Fruit fly (Drosophila melanogaster) whole organism, embryonic: ENCODE data around the gene CG5611.
A peak's percentile ranks its signal among the peaks of the same experiment; 100 is the strongest.

Experiments used
- CG10979 ChIP-seq: fragments of 200-800 bp; sonication (Bioruptor generic); optimal IDR thresholded peaks from 2 replicates; lab custom pipeline; 2018; ENCODE audit warnings: missing biosample characterization, mild to moderate bottlenecking, missing genetic modification characterization, moderate library complexity
- CG11504 ChIP-seq: fragments of 200-800 bp; sonication (Bioruptor generic); optimal IDR thresholded peaks from 3 replicates; lab custom pipeline; 2019; ENCODE audit warnings: missing biosample characterization, mild to moderate bottlenecking, missing genetic modification characterization, moderate library complexity
- CG11695 ChIP-seq: fragments of 200-800 bp; sonication (Bioruptor generic); IDR thresholded peaks from 3 replicates; pipeline ENCODE4 v1.3.6; 2022; ENCODE audit warnings: missing biosample characterization, missing genetic modification characterization
- CG11696 ChIP-seq: fragments of 200-800 bp; sonication (Bioruptor generic); IDR thresholded peaks from 2 replicates; pipeline ENCODE4 v1.3.6; 2022; ENCODE audit warnings: missing biosample characterization, missing genetic modification characterization
- CG13287 ChIP-seq: fragments of 200-800 bp; sonication (Bioruptor generic); IDR thresholded peaks from 2 replicates; pipeline ENCODE4 v1.3.6; 2022; ENCODE audit warnings: missing biosample characterization, missing genetic modification characterization; ENCODE audit not compliant: partially characterized antibody
- CG14710 ChIP-seq: fragments of 200-800 bp; sonication (Bioruptor generic); optimal IDR thresholded peaks from 3 replicates; lab custom pipeline; 2019; ENCODE audit warnings: missing biosample characterization, mild to moderate bottlenecking, missing genetic modification characterization, moderate library complexity
- CG16813 ChIP-seq: fragments of 200-800 bp; sonication (Bioruptor generic); IDR thresholded peaks from 3 replicates; pipeline ENCODE4 v1.3.6; 2022; ENCODE audit warnings: missing biosample characterization, missing genetic modification characterization; ENCODE audit not compliant: partially characterized antibody
- CG17361 ChIP-seq: fragments of 200-800 bp; sonication (Bioruptor generic); IDR thresholded peaks from 3 replicates; pipeline ENCODE4 v1.3.6; 2022; ENCODE audit warnings: missing biosample characterization, missing genetic modification characterization
- CG2678 ChIP-seq: fragments of 200-800 bp; sonication (Bioruptor generic); optimal IDR thresholded peaks from 3 replicates; lab custom pipeline; 2019; ENCODE audit warnings: missing biosample characterization, mild to moderate bottlenecking, missing genetic modification characterization, moderate library complexity
- CG31224 ChIP-seq: fragments of 200-800 bp; sonication (Bioruptor generic); IDR thresholded peaks from 2 replicates; pipeline ENCODE4 v1.3.6; 2022; ENCODE audit warnings: missing biosample characterization, missing genetic modification characterization
- CG31441 ChIP-seq: fragments of 200-800 bp; sonication (Bioruptor generic); IDR thresholded peaks from 2 replicates; pipeline ENCODE4 v1.3.6; 2022; ENCODE audit warnings: missing biosample characterization, missing genetic modification characterization
- CG3281 ChIP-seq: fragments of 200-800 bp; sonication (Bioruptor generic); optimal IDR thresholded peaks from 3 replicates; lab custom pipeline; 2017; ENCODE audit warnings: missing biosample characterization, mild to moderate bottlenecking, missing genetic modification characterization
- CG3407 ChIP-seq: fragments of 200-800 bp; sonication (Bioruptor generic); optimal IDR thresholded peaks from 2 replicates; lab custom pipeline; 2018; ENCODE audit warnings: missing biosample characterization, mild to moderate bottlenecking, missing genetic modification characterization
- CG3847 ChIP-seq: fragments of 200-800 bp; sonication (Bioruptor generic); IDR thresholded peaks from 2 replicates; pipeline ENCODE4 v1.3.6; 2022; ENCODE audit warnings: missing biosample characterization, missing genetic modification characterization
- CG4424 ChIP-seq: fragments of 200-800 bp; sonication (Bioruptor generic); optimal IDR thresholded peaks from 3 replicates; lab custom pipeline; 2016; ENCODE audit warnings: missing biosample characterization, missing genetic modification characterization
- CG6254 ChIP-seq: fragments of 200-800 bp; sonication (Bioruptor generic); optimal IDR thresholded peaks from 3 replicates; lab custom pipeline; 2017; ENCODE audit warnings: mild to moderate bottlenecking, missing biosample characterization, missing genetic modification reagents, missing genetic modification characterization
- CG7556 ChIP-seq: fragments of 200-800 bp; sonication (Bioruptor generic); optimal IDR thresholded peaks from 2 replicates; lab custom pipeline; 2017; ENCODE audit warnings: missing biosample characterization, mild to moderate bottlenecking, missing genetic modification characterization
- D ChIP-seq, 2 experiments: fragments of 200-800 bp in 1 of 2; fragments of >200 bp in 1 of 2; sonication (Bioruptor generic) in 1 of 2; optimal IDR thresholded peaks; 2 replicates in 1 of 2; 3 replicates in 1 of 2; lab custom pipeline; 2017; ENCODE audit warnings: mild to moderate bottlenecking in 1 of 2, missing biosample characterization in 1 of 2, missing genetic modification characterization in 1 of 2, missing genetic modification reagents in 1 of 2
- Deaf1 ChIP-seq: fragments of 200-800 bp; optimal IDR thresholded peaks from 3 replicates; lab custom pipeline; 2019; ENCODE audit warnings: missing biosample characterization, mild to moderate bottlenecking, missing genetic modification characterization, moderate library complexity
- Dip3 ChIP-seq: fragments of 200-800 bp; sonication (Bioruptor generic); optimal IDR thresholded peaks from 3 replicates; lab custom pipeline; 2016; ENCODE audit warnings: missing biosample characterization, missing genetic modification characterization
- HmgD ChIP-seq: fragments of 200-800 bp; sonication (Bioruptor generic); optimal IDR thresholded peaks from 3 replicates; lab custom pipeline; 2016; ENCODE audit warnings: missing biosample characterization, missing genetic modification characterization
- Hsf ChIP-seq: fragments of 200-800 bp; sonication (Bioruptor generic); optimal IDR thresholded peaks from 3 replicates; lab custom pipeline; 2016; ENCODE audit warnings: missing biosample characterization, missing genetic modification characterization
- Myb ChIP-seq: fragments of 200-800 bp; sonication (Bioruptor generic); optimal IDR thresholded peaks from 2 replicates; lab custom pipeline; 2016; ENCODE audit warnings: missing biosample characterization, missing genetic modification characterization
- Oaz ChIP-seq: fragments of 200-800 bp; sonication (Bioruptor generic); IDR thresholded peaks from 2 replicates; pipeline ENCODE4 v1.3.6; 2022; ENCODE audit warnings: missing biosample characterization, missing genetic modification characterization
- chm ChIP-seq: fragments of 200-800 bp; sonication (Bioruptor generic); IDR thresholded peaks from 2 replicates; pipeline ENCODE4 v1.3.6; 2022; ENCODE audit warnings: missing biosample characterization, missing genetic modification characterization
- croc ChIP-seq: fragments of 200-800 bp; sonication (Bioruptor generic); conservative IDR thresholded peaks from 3 replicates; pipeline ENCODE4 v1.3.6; 2022; ENCODE audit warnings: missing biosample characterization, missing genetic modification characterization
- cwo ChIP-seq: fragments of 200-800 bp; sonication (Bioruptor generic); optimal IDR thresholded peaks from 3 replicates; lab custom pipeline; 2017; ENCODE audit warnings: missing biosample characterization, missing genetic modification characterization, mild to moderate bottlenecking, moderate library complexity, missing genetic modification reagents
- dmrt11E ChIP-seq: fragments of 200-800 bp; sonication (Bioruptor generic); optimal IDR thresholded peaks from 3 replicates; lab custom pipeline; 2018; ENCODE audit warnings: missing biosample characterization, mild to moderate bottlenecking, missing genetic modification characterization, moderate library complexity
- dpn ChIP-seq, 2 experiments: fragments of 200-800 bp; sonication (Bioruptor generic); optimal IDR thresholded peaks; 3 replicates each; lab custom pipeline; 2016; ENCODE audit warnings: missing biosample characterization in 2 of 2, missing genetic modification characterization in 2 of 2
- exex ChIP-seq: fragments of 200-800 bp; sonication (Bioruptor generic); optimal IDR thresholded peaks from 4 replicates; lab custom pipeline; 2018; ENCODE audit warnings: missing biosample characterization, mild to moderate bottlenecking, missing genetic modification characterization, moderate library complexity
- gcm2 ChIP-seq: fragments of 200-800 bp; sonication (Bioruptor generic); optimal IDR thresholded peaks from 2 replicates; lab custom pipeline; 2016; ENCODE audit warnings: missing biosample characterization, missing genetic modification characterization
- gsb ChIP-seq: fragments of 200-800 bp; sonication (Bioruptor generic); IDR thresholded peaks from 2 replicates; pipeline ENCODE4 v1.3.6; 2022; ENCODE audit warnings: missing biosample characterization, missing genetic modification characterization
- ken ChIP-seq: fragments of 200-800 bp; sonication (Bioruptor generic); IDR thresholded peaks from 3 replicates; pipeline ENCODE4 v1.3.6; 2022; ENCODE audit warnings: missing biosample characterization, missing genetic modification characterization
- lab ChIP-seq: fragments of 200-800 bp; sonication (Bioruptor generic); optimal IDR thresholded peaks from 3 replicates; lab custom pipeline; 2017; ENCODE audit warnings: missing biosample characterization, missing genetic modification characterization, mild to moderate bottlenecking, moderate library complexity, missing genetic modification reagents
- nmo ChIP-seq: fragments of 200-800 bp; sonication (Bioruptor generic); optimal IDR thresholded peaks from 2 replicates; lab custom pipeline; 2018; ENCODE audit warnings: missing biosample characterization, mild to moderate bottlenecking, missing genetic modification characterization, moderate library complexity
- pan ChIP-seq, 4 experiments: fragments of >200 bp in 3 of 4; fragments of 200-800 bp in 1 of 4; sonication (Bioruptor generic) in 1 of 4; optimal IDR thresholded peaks in 3 of 4; IDR thresholded peaks in 1 of 4; 2 replicates each; pipeline versions ENCODE4 v1.3.6 to Lab custom; 2017 to 2022; ENCODE audit warnings: missing biosample characterization in 2 of 4, missing genetic modification characterization in 2 of 4, mixed read lengths in 1 of 4
- pho ChIP-seq: fragments of 200-800 bp; sonication (Bioruptor generic); optimal IDR thresholded peaks from 2 replicates; lab custom pipeline; 2016; ENCODE audit warnings: missing biosample characterization, missing genetic modification characterization
- phol ChIP-seq: fragments of 200-800 bp; sonication (Bioruptor generic); optimal IDR thresholded peaks from 3 replicates; lab custom pipeline; 2018; ENCODE audit warnings: missing biosample characterization, mild to moderate bottlenecking, missing genetic modification characterization, moderate library complexity
- sd ChIP-seq: fragments of 200-800 bp; sonication (Bioruptor generic); optimal IDR thresholded peaks from 3 replicates; lab custom pipeline; 2018; ENCODE audit warnings: missing biosample characterization, mild to moderate bottlenecking, missing genetic modification characterization, moderate library complexity
- sens ChIP-seq: fragments of 200-800 bp; sonication (Bioruptor generic); peaks from one replicate; lab custom pipeline; 2016; ENCODE audit warnings: missing biosample characterization, missing genetic modification characterization
- shn ChIP-seq: fragments of 200-800 bp; sonication (Bioruptor generic); optimal IDR thresholded peaks from 3 replicates; lab custom pipeline; 2016; ENCODE audit warnings: missing biosample characterization, missing genetic modification characterization
- slbo ChIP-seq: fragments of 200-800 bp; sonication (Bioruptor generic); IDR thresholded peaks from 2 replicates; pipeline ENCODE4 v1.3.6; 2022; ENCODE audit warnings: missing biosample characterization, missing genetic modification characterization
- slp2 ChIP-seq: fragments of 200-800 bp; sonication (Bioruptor generic); optimal IDR thresholded peaks from 2 replicates; lab custom pipeline; 2016; ENCODE audit warnings: missing biosample characterization, missing genetic modification characterization
- vnd ChIP-seq: fragments of 200-800 bp; sonication (Bioruptor generic); IDR thresholded peaks from 3 replicates; pipeline ENCODE4 v1.3.6; 2022; ENCODE audit warnings: missing biosample characterization, missing genetic modification characterization; ENCODE audit not compliant: partially characterized antibody
- vvl ChIP-seq: fragments of 200-800 bp; sonication (Bioruptor generic); IDR thresholded peaks from 2 replicates; pipeline ENCODE4 v1.3.6; 2022; ENCODE audit warnings: missing biosample characterization, missing genetic modification characterization
- zf30C ChIP-seq: fragments of 200-800 bp; sonication (Bioruptor generic); optimal IDR thresholded peaks from 3 replicates; lab custom pipeline; 2018; ENCODE audit warnings: missing biosample characterization, mild to moderate bottlenecking, missing genetic modification characterization
- zfh1 ChIP-seq: fragments of 200-800 bp; sonication (Bioruptor generic); IDR thresholded peaks from 3 replicates; pipeline ENCODE4 v1.3.6; 2022; ENCODE audit warnings: missing biosample characterization, missing genetic modification characterization
- zfh2 ChIP-seq: fragments of 200-800 bp; sonication (Bioruptor generic); optimal IDR thresholded peaks from 2 replicates; lab custom pipeline; 2016; ENCODE audit warnings: missing biosample characterization, missing genetic modification characterization

Gene CG5611

dm6 chr3R:27604636-27605443 lies 31.0 kb downstream of the CG5611 start:
- TF ChIP-seq Oaz (GFP tag; lab: Robert Waterston, UW) (no peak), CG17361 (GFP tag; lab: Robert Waterston, UW) (peak; percentile 60; the same call in 2 of the 3 replicates), CG7556 (GFP tag; lab: Kevin White, UChicago) (peak; percentile 53), sd (tag; lab: Kevin White, UChicago) (no peak), CG13287 (GFP tag; lab: Robert Waterston, UW) (no peak), pho (peak; percentile 12), Hsf (peak; percentile 47), slp2 (GFP tag; lab: Kevin White, UChicago) (peak; percentile 5), zfh2 (GFP tag; lab: Kevin White, UChicago) (peak; percentile 15), vnd (GFP tag; lab: Robert Waterston, UW) (no peak), Myb (GFP tag; lab: Kevin White, UChicago) (peak; percentile 15), CG6254 (peak; percentile 38), CG16813 (GFP tag; lab: Robert Waterston, UW) (no peak), nmo (GFP tag; lab: Kevin White, UChicago) (peak; percentile 60), exex (tag; lab: Kevin White, UChicago) (peak; percentile 21), CG14710 (tag; lab: Kevin White, UChicago) (peak; percentile 8), CG2678 (tag; lab: Kevin White, UChicago) (peak; percentile 64), CG31441 (GFP tag; lab: Robert Waterston, UW) (peak; percentile 69), HmgD (no peak), zfh1 (0 out of 3 replicates have a peak, but pooled peaks have one; percentile 22), slbo (no peak), phol (tag; lab: Kevin White, UChicago) (peak; percentile 42), sens (GFP tag; lab: Kevin White, UChicago) (peak; percentile 82), CG11504 (tag; lab: Kevin White, UChicago) (peak; percentile 28), chm (GFP tag; lab: Robert Waterston, UW) (no peak), vvl (GFP tag; lab: Robert Waterston, UW) (peak; percentile 50), CG4424 (peak; percentile 40), Dip3 (GFP tag; lab: Kevin White, UChicago) (peak; percentile 21), dpn (GFP tag; optimal IDR thresholded peaks at IDR 0.05; lab: Kevin White, UChicago) (peak in 1 of 2 experiments; percentile 25), cwo (GFP tag; lab: Kevin White, UChicago) (peak; percentile 7), CG11696 (GFP tag; lab: Robert Waterston, UW) (peak; percentile 84), CG3407 (no peak), zf30C (GFP tag; lab: Kevin White, UChicago) (no peak), CG3847 (no peak), shn (peak; percentile 2), CG3281 (GFP tag; lab: Kevin White, UChicago) (peak; percentile 1), CG31224 (GFP tag; lab: Robert Waterston, UW) (no peak), lab (peak; percentile 31), gsb (GFP tag; lab: Robert Waterston, UW) (no peak), croc (GFP tag; lab: Robert Waterston, UW) (no peak), D (optimal IDR thresholded peaks at IDR 0.05; lab: Kevin White, UChicago) (no peak), D (GFP tag; optimal IDR thresholded peaks at IDR 0.05; lab: Kevin White, UChicago) (peak; percentile 29), gcm2 (no peak), ken (GFP tag; lab: Robert Waterston, UW) (no peak), CG10979 (peak; percentile 62), Deaf1 (no peak), pan (optimal IDR thresholded peaks at IDR 0.05; lab: Kevin White, UChicago) (no peak), pan (GFP tag; optimal IDR thresholded peaks at IDR 0.05 in 1 of 2, IDR thresholded peaks at IDR 0.05 in 1 of 2) (peak in 1 of 2 experiments; percentile 25), CG11695 (GFP tag; lab: Robert Waterston, UW) (0 out of 3 replicates have a peak, but pooled peaks have one; percentile 17), dmrt11E (tag; lab: Kevin White, UChicago) (peak; percentile 2)
